Worm (Caenorhabditis elegans) whole organism, L1 larva: ENCODE measurements around the gene ceeh-1.

ENCODE experiments used
- C34B4.2 ChIP-seq: sonication (generic microtip); optimal IDR thresholded peaks from 2 replicates; lab custom pipeline; 2017; ENCODE audit warnings: mild to moderate bottlenecking, missing genetic modification characterization, missing compliant biosample characterization
- alr-1 ChIP-seq: fragments of 200-800 bp; sonication (Bioruptor generic); optimal IDR thresholded peaks from 2 replicates; lab custom pipeline; 2018; ENCODE audit warnings: borderline replicate concordance, mild to moderate bottlenecking, missing genetic modification characterization, missing compliant biosample characterization
- aly-2 ChIP-seq: fragments of 150-350 bp; optimal IDR thresholded peaks from 2 replicates; lab custom pipeline; 2014; ENCODE audit warnings: missing biosample characterization, missing genetic modification characterization
- blmp-1 ChIP-seq: fragments of 150-350 bp; optimal IDR thresholded peaks from 2 replicates; lab custom pipeline; 2014; ENCODE audit warnings: missing biosample characterization, missing genetic modification characterization
- ceh-63 ChIP-seq: fragments of 200-800 bp; sonication (Bioruptor generic); optimal IDR thresholded peaks from 2 replicates; lab custom pipeline; 2018; ENCODE audit warnings: mild to moderate bottlenecking, missing genetic modification characterization, missing compliant biosample characterization
- ceh-88 ChIP-seq: fragments of 200-800 bp; sonication (Bioruptor generic); IDR thresholded peaks from 2 replicates; pipeline ENCODE4 v1.3.6; 2022; ENCODE audit warnings: missing genetic modification characterization, missing compliant biosample characterization
- ceh-90 ChIP-seq: sonication (generic microtip); optimal IDR thresholded peaks from 2 replicates; lab custom pipeline; 2016; ENCODE audit warnings: missing genetic modification characterization, missing compliant biosample characterization
- ces-1 ChIP-seq: fragments of 150-350 bp; optimal IDR thresholded peaks from 2 replicates; lab custom pipeline; 2014; ENCODE audit warnings: missing biosample characterization, missing genetic modification reagents, missing genetic modification characterization
- dsc-1 ChIP-seq: sonication (generic microtip); optimal IDR thresholded peaks from 2 replicates; lab custom pipeline; 2016; ENCODE audit warnings: mild to moderate bottlenecking, missing genetic modification characterization, missing compliant biosample characterization
- efl-1 ChIP-seq, 4 experiments: fragments of 150-350 bp; optimal IDR thresholded peaks in 3 of 4; peaks in 1 of 4; 1 replicate in 1 of 4; 2 replicates in 3 of 4; lab custom pipeline; 2014; ENCODE audit warnings: missing biosample characterization in 2 of 4, missing genetic modification characterization in 2 of 4, missing genetic modification reagents in 2 of 4
- egl-27 ChIP-seq, 2 experiments: fragments of 150-350 bp in 1 of 2; sonication (generic microtip); optimal IDR thresholded peaks; 3 replicates each; lab custom pipeline; 2017 to 2018; ENCODE audit warnings: missing biosample characterization in 2 of 2, missing genetic modification characterization in 2 of 2, missing genetic modification reagents in 2 of 2
- elt-2 ChIP-seq: sonication (generic microtip); optimal IDR thresholded peaks from 2 replicates; lab custom pipeline; 2016; ENCODE audit warnings: missing genetic modification characterization, mild to moderate bottlenecking, inconsistent platforms, missing compliant biosample characterization, missing genetic modification reagents
- ets-5 ChIP-seq: fragments of 200-800 bp; sonication (Bioruptor generic); IDR thresholded peaks from 2 replicates; pipeline ENCODE4 v1.3.6; 2022; ENCODE audit warnings: missing genetic modification characterization, missing compliant biosample characterization
- fkh-4 ChIP-seq: sonication (generic microtip); optimal IDR thresholded peaks from 2 replicates; lab custom pipeline; 2016; ENCODE audit warnings: missing compliant biosample characterization, missing genetic modification characterization, borderline replicate concordance
- fkh-8 ChIP-seq: sonication (generic microtip); optimal IDR thresholded peaks from 2 replicates; lab custom pipeline; 2016; ENCODE audit warnings: mild to moderate bottlenecking, missing genetic modification characterization, missing compliant biosample characterization
- fos-1 ChIP-seq: fragments of 150-350 bp; optimal IDR thresholded peaks from 2 replicates; lab custom pipeline; 2014; ENCODE audit warnings: missing biosample characterization, missing genetic modification characterization
- grh-1 ChIP-seq: fragments of 200-800 bp; sonication (Bioruptor generic); IDR thresholded peaks from 2 replicates; pipeline ENCODE4 v1.3.6; 2022; ENCODE audit warnings: missing genetic modification reagents, missing genetic modification characterization, missing compliant biosample characterization
- hlh-17 ChIP-seq: fragments of 200-800 bp; sonication (Bioruptor generic); optimal IDR thresholded peaks from 2 replicates; lab custom pipeline; 2018; ENCODE audit warnings: missing genetic modification characterization, mild to moderate bottlenecking, missing compliant biosample characterization, moderate library complexity, borderline replicate concordance
- hpl-2 ChIP-seq: fragments of 150-350 bp; optimal IDR thresholded peaks from 2 replicates; lab custom pipeline; 2014; ENCODE audit warnings: missing biosample characterization, missing genetic modification reagents, missing genetic modification characterization
- lin-13 ChIP-seq: fragments of 150-350 bp; optimal IDR thresholded peaks from 2 replicates; lab custom pipeline; 2014; ENCODE audit warnings: missing biosample characterization, missing genetic modification reagents, missing genetic modification characterization
- lin-15B ChIP-seq: fragments of 150-350 bp; sonication (generic microtip); optimal IDR thresholded peaks from 3 replicates; lab custom pipeline; 2014; ENCODE audit warnings: missing biosample characterization, missing genetic modification characterization
- lin-35 ChIP-seq, 2 experiments: fragments of 150-350 bp; optimal IDR thresholded peaks; 2 replicates each; lab custom pipeline; 2014; ENCODE audit warnings: missing biosample characterization in 2 of 2, missing genetic modification characterization in 2 of 2, missing genetic modification reagents in 2 of 2
- lir-3 ChIP-seq: sonication (generic microtip); optimal IDR thresholded peaks from 2 replicates; lab custom pipeline; 2016; ENCODE audit warnings: mild to moderate bottlenecking, missing genetic modification characterization, moderate library complexity, missing compliant biosample characterization; ENCODE audit not compliant: poor library complexity
- lsy-2 ChIP-seq, 2 experiments: fragments of 150-350 bp; optimal IDR thresholded peaks; 2 replicates each; lab custom pipeline; 2014; ENCODE audit warnings: missing biosample characterization in 2 of 2, missing genetic modification characterization in 2 of 2
- mef-2 ChIP-seq: fragments of 150-350 bp; optimal IDR thresholded peaks from 2 replicates; lab custom pipeline; 2014; ENCODE audit warnings: missing biosample characterization, missing genetic modification characterization
- mep-1 ChIP-seq: fragments of 150-350 bp; optimal IDR thresholded peaks from 2 replicates; lab custom pipeline; 2014; ENCODE audit warnings: missing biosample characterization, missing genetic modification characterization
- nhr-11 ChIP-seq: fragments of 150-350 bp; optimal IDR thresholded peaks from 2 replicates; lab custom pipeline; 2014; ENCODE audit warnings: missing biosample characterization, missing genetic modification characterization
- nhr-12 ChIP-seq: sonication (generic microtip); optimal IDR thresholded peaks from 2 replicates; lab custom pipeline; 2017; ENCODE audit warnings: missing biosample characterization, missing genetic modification characterization
- nhr-19 ChIP-seq: fragments of 200-800 bp; sonication (Bioruptor generic); conservative IDR thresholded peaks from 2 replicates; pipeline ENCODE4 v1.3.6; 2022; ENCODE audit warnings: missing genetic modification characterization, missing compliant biosample characterization
- nhr-20 ChIP-seq: sonication (generic microtip); optimal IDR thresholded peaks from 2 replicates; lab custom pipeline; 2016; ENCODE audit warnings: mild to moderate bottlenecking, missing genetic modification characterization, missing compliant biosample characterization
- nhr-28 ChIP-seq: fragments of 150-350 bp; optimal IDR thresholded peaks from 2 replicates; lab custom pipeline; 2014; ENCODE audit warnings: missing biosample characterization, missing genetic modification characterization
- nhr-47 ChIP-seq: sonication (generic microtip); optimal IDR thresholded peaks from 2 replicates; lab custom pipeline; 2016; ENCODE audit warnings: mild to moderate bottlenecking, missing genetic modification characterization, moderate library complexity, missing compliant biosample characterization
- nhr-71 ChIP-seq: sonication (generic microtip); optimal IDR thresholded peaks from 2 replicates; lab custom pipeline; 2016; ENCODE audit warnings: mild to moderate bottlenecking, missing genetic modification characterization, moderate library complexity, missing compliant biosample characterization
- nhr-76 ChIP-seq: sonication (generic microtip); optimal IDR thresholded peaks from 2 replicates; lab custom pipeline; 2017; ENCODE audit warnings: missing biosample characterization, missing genetic modification characterization
- nhr-84 ChIP-seq: sonication (generic microtip); optimal IDR thresholded peaks from 2 replicates; lab custom pipeline; 2017; ENCODE audit warnings: missing biosample characterization, missing genetic modification characterization
- nhr-85 ChIP-seq: sonication (generic microtip); peaks from one replicate; lab custom pipeline; 2016; ENCODE audit warnings: missing genetic modification characterization, inconsistent platforms, missing compliant biosample characterization
- nhr-90 ChIP-seq: sonication (generic microtip); optimal IDR thresholded peaks from 2 replicates; lab custom pipeline; 2016; ENCODE audit warnings: mild to moderate bottlenecking, missing genetic modification characterization, missing compliant biosample characterization; ENCODE audit not compliant: poor library complexity
- pag-3 ChIP-seq: sonication (generic microtip); optimal IDR thresholded peaks from 2 replicates; lab custom pipeline; 2017; ENCODE audit warnings: missing genetic modification characterization, mild to moderate bottlenecking, missing compliant biosample characterization, antibody characterized with exemption, borderline replicate concordance; ENCODE audit not compliant: insufficient read depth
- skn-1 ChIP-seq: fragments of 150-350 bp; optimal IDR thresholded peaks from 2 replicates; lab custom pipeline; 2014; ENCODE audit warnings: missing biosample characterization, missing genetic modification characterization
- sox-4 ChIP-seq: sonication (generic microtip); optimal IDR thresholded peaks from 2 replicates; lab custom pipeline; 2016; ENCODE audit warnings: missing genetic modification characterization, missing compliant biosample characterization
- sptf-1 ChIP-seq: fragments of 150-350 bp; optimal IDR thresholded peaks from 2 replicates; lab custom pipeline; 2014; ENCODE audit warnings: missing biosample characterization, missing genetic modification characterization
- sup-37 ChIP-seq: fragments of 200-800 bp; sonication (Bioruptor generic); optimal IDR thresholded peaks from 2 replicates; lab custom pipeline; 2018; ENCODE audit warnings: mild to moderate bottlenecking, missing genetic modification characterization, missing compliant biosample characterization
- tbx-2 ChIP-seq: sonication (generic microtip); optimal IDR thresholded peaks from 2 replicates; lab custom pipeline; 2016; ENCODE audit warnings: missing genetic modification characterization, missing compliant biosample characterization
- tlp-1 ChIP-seq: fragments of 150-350 bp; optimal IDR thresholded peaks from 2 replicates; lab custom pipeline; 2014; ENCODE audit warnings: missing biosample characterization, missing genetic modification characterization
- unc-30 ChIP-seq: sonication (generic microtip); optimal IDR thresholded peaks from 2 replicates; lab custom pipeline; 2017; ENCODE audit warnings: missing biosample characterization, missing genetic modification characterization
- vab-15 ChIP-seq: sonication (generic microtip); optimal IDR thresholded peaks from 2 replicates; lab custom pipeline; 2017; ENCODE audit warnings: missing genotype, mild to moderate bottlenecking, missing genetic modification characterization, missing compliant biosample characterization
- xbp-1 ChIP-seq: sonication (generic microtip); optimal IDR thresholded peaks from 2 replicates; lab custom pipeline; 2016; ENCODE audit warnings: missing genetic modification characterization, missing compliant biosample characterization
- zip-4 ChIP-seq: fragments of 200-800 bp; sonication (Bioruptor generic); optimal IDR thresholded peaks from 2 replicates; lab custom pipeline; 2018; ENCODE audit warnings: mild to moderate bottlenecking, missing genetic modification characterization, moderate library complexity, missing compliant biosample characterization
- ztf-11 ChIP-seq, 2 experiments: sonication (generic microtip); optimal IDR thresholded peaks; 2 replicates each; lab custom pipeline; 2016 to 2017; ENCODE audit warnings: missing genetic modification characterization in 2 of 2, missing biosample characterization in 1 of 2, missing compliant biosample characterization in 1 of 2

The ceeh-1 gene

DNA sequence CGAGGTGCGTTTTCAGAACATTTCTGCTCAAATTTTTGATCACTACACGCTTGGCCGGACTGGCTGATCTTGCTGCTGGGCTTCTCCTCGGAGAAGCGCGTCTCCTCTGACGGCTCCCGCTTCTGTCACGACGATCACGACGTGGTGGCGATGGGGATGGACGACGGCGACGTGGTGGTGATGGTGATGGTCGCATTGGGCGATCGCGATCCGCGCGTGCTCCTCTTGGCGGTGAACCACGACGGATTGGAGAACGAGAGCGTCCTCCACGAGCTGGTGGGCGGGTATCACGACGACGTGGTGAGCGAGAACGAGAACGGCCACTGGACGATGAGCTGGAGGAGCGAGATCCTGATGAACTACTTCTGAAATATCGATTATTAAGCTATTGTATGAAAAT lies 21.3 kb upstream of the ceeh-1 start:
- TF ChIP-seq dsc-1: no peak
- no peak for TF ChIP-seq lir-3 (tag; lab: Kevin White, UChicago)
- no peak for TF ChIP-seq fkh-4
- no peak for TF ChIP-seq sup-37 (GFP tag; lab: Kevin White, UChicago)
- no peak for TF ChIP-seq fos-1 (tag; lab: Kevin White, UChicago)
- TF ChIP-seq C34B4.2 (tag; lab: Kevin White, UChicago): no peak
- TF ChIP-seq zip-4 (GFP tag; lab: Kevin White, UChicago): no peak
- TF ChIP-seq ets-5 (GFP tag; lab: Robert Waterston, UW): no peak
- TF ChIP-seq nhr-20: no peak

- TF ChIP-seq tlp-1: no peak
- peak; percentile 18 for TF ChIP-seq nhr-90 (tag; lab: Kevin White, UChicago)
- peak; percentile 44 for TF ChIP-seq nhr-85 (tag; lab: Kevin White, UChicago)
These were observed 20.2 kb upstream of the ceeh-1 start, which contains the start of gene moma-1 for ce11 chrIII:852296-852695. Gene moma-1 (minus strand): TSS chrIII:852396.

DNA sequence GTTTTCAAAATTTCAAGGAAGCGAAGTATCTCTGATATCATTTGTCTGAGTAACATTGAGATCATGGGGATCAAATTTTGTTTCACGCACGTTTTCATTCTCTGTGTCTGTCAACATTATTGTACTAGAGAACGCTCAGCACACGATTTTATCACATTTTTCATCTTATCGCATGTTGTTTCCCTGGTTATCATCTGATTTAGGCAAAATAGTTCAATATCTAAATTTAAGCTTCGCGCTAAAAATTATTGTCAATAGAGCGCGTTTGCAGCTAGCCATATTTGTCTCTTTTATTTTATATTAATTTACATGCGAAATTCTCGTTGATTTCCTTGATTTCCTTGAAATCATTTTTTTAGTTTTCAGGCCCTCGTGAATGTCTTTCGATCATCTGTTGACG lies 13.4 kb upstream of the ceeh-1 start, which contains the start of gene K02F3.2:
TSS of gene K02F3.2 (plus strand) at position 357 of the 400 bp plus-strand sequence.
- TF ChIP-seq pag-3 (tag; lab: Kevin White, UChicago) (no peak), mef-2 (tag; lab: Kevin White, UChicago) (no peak), lin-15B (tag; lab: Kevin White, UChicago) (peak; percentile 21), grh-1 (GFP tag; lab: Robert Waterston, UW) (no peak), nhr-47 (tag; lab: Kevin White, UChicago) (peak; percentile 71), aly-2 (tag; lab: Kevin White, UChicago) (no peak), nhr-12 (tag; lab: Kevin White, UChicago) (no peak), hpl-2 (GFP tag; lab: Kevin White, UChicago) (no peak), nhr-84 (tag; lab: Kevin White, UChicago) (no peak), vab-15 (no peak), tbx-2 (tag; lab: Kevin White, UChicago) (peak; percentile 58), skn-1 (tag; lab: Kevin White, UChicago) (peak; percentile 7), xbp-1 (peak; percentile 19), nhr-85 (tag; lab: Kevin White, UChicago) (peak; percentile 78), egl-27 (tag; optimal IDR thresholded peaks at IDR 0.05; lab: Kevin White, UChicago) (no peak), lin-13 (GFP tag; lab: Kevin White, UChicago) (no peak), ces-1 (no peak), sptf-1 (no peak), mep-1 (peak; percentile 51), blmp-1 (tag; lab: Kevin White, UChicago) (peak; percentile 23), hlh-17 (GFP tag; lab: Kevin White, UChicago) (no peak), elt-2 (peak; percentile 78), ceh-63 (GFP tag; lab: Kevin White, UChicago) (no peak), lsy-2 (tag; optimal IDR thresholded peaks at IDR 0.05; lab: Kevin White, UChicago) (peak; percentile 40 to 70), C34B4.2 (tag; lab: Kevin White, UChicago) (no peak), lin-35 (GFP tag; optimal IDR thresholded peaks at IDR 0.05; lab: Kevin White, UChicago) (peak; percentile 91 to 97), fkh-8 (tag; lab: Kevin White, UChicago) (peak; percentile 12), ceh-90 (tag; lab: Kevin White, UChicago) (peak; percentile 11), unc-30 (tag; lab: Kevin White, UChicago) (no peak), ztf-11 (tag; optimal IDR thresholded peaks at IDR 0.05; lab: Kevin White, UChicago) (no peak), sox-4 (tag; lab: Kevin White, UChicago) (peak; percentile 35), ceh-88 (GFP tag; lab: Robert Waterston, UW) (no peak), nhr-71 (tag; lab: Kevin White, UChicago) (peak; percentile 70), fos-1 (tag; lab: Kevin White, UChicago) (peak; percentile 11), nhr-19 (GFP tag; lab: Robert Waterston, UW) (peak; percentile 69), lir-3 (tag; lab: Kevin White, UChicago) (peak; percentile 47), nhr-28 (tag; lab: Kevin White, UChicago) (no peak), nhr-76 (tag; lab: Kevin White, UChicago) (no peak), alr-1 (tag; lab: Kevin White, UChicago) (no peak), nhr-11 (tag; lab: Kevin White, UChicago) (no peak), efl-1 (optimal IDR thresholded peaks at IDR 0.05; lab: Kevin White, UChicago) (peak; percentile 90 to 94), efl-1 (GFP tag; optimal IDR thresholded peaks at IDR 0.05 in 1 of 2; lab: Kevin White, UChicago) (peak; percentile 93 to 99)
